Fruit fly (Drosophila melanogaster) whole organism, embryonic: ENCODE data around the gene Act87E.
A peak's percentile ranks its signal among the peaks of the same experiment; 100 is the strongest.

Experiments
- Asciz ChIP-seq: fragments of 200-800 bp; sonication (Bioruptor generic); optimal IDR thresholded peaks from 2 replicates; lab custom pipeline; 2017; ENCODE audit warnings: missing biosample characterization, mild to moderate bottlenecking, missing genetic modification characterization, missing genetic modification reagents
- BEAF-32 ChIP-seq: fragments of 200-800 bp; sonication (Bioruptor generic); optimal IDR thresholded peaks from 3 replicates; lab custom pipeline; 2017; ENCODE audit warnings: missing biosample characterization, missing genetic modification characterization, mild to moderate bottlenecking, moderate library complexity, missing genetic modification reagents
- CG11504 ChIP-seq: fragments of 200-800 bp; sonication (Bioruptor generic); optimal IDR thresholded peaks from 3 replicates; lab custom pipeline; 2019; ENCODE audit warnings: missing biosample characterization, mild to moderate bottlenecking, missing genetic modification characterization, moderate library complexity
- CG11696 ChIP-seq: fragments of 200-800 bp; sonication (Bioruptor generic); IDR thresholded peaks from 2 replicates; pipeline ENCODE4 v1.3.6; 2022; ENCODE audit warnings: missing biosample characterization, missing genetic modification characterization
- CG12071 ChIP-seq: fragments of 200-800 bp; sonication (Bioruptor generic); optimal IDR thresholded peaks from 3 replicates; lab custom pipeline; 2018; ENCODE audit warnings: missing biosample characterization, mild to moderate bottlenecking, missing genetic modification characterization
- CG12299 ChIP-seq: fragments of 200-800 bp; sonication (Bioruptor generic); optimal IDR thresholded peaks from 2 replicates; lab custom pipeline; 2018; ENCODE audit warnings: missing biosample characterization, mild to moderate bottlenecking, missing genetic modification characterization
- CG12659 ChIP-seq: fragments of 200-800 bp; sonication (Bioruptor generic); optimal IDR thresholded peaks from 3 replicates; lab custom pipeline; 2017; ENCODE audit warnings: mild to moderate bottlenecking, missing biosample characterization, missing genetic modification reagents, missing genetic modification characterization
- CG13123 ChIP-seq: fragments of 200-800 bp; sonication (Bioruptor generic); optimal IDR thresholded peaks from 2 replicates; lab custom pipeline; 2016; ENCODE audit warnings: missing biosample characterization, missing genetic modification characterization
- CG13775 ChIP-seq: fragments of 200-800 bp; sonication (Bioruptor generic); optimal IDR thresholded peaks from 3 replicates; lab custom pipeline; 2017; ENCODE audit warnings: missing biosample characterization, mild to moderate bottlenecking, missing genetic modification characterization
- CG14710 ChIP-seq: fragments of 200-800 bp; sonication (Bioruptor generic); optimal IDR thresholded peaks from 3 replicates; lab custom pipeline; 2019; ENCODE audit warnings: missing biosample characterization, mild to moderate bottlenecking, missing genetic modification characterization, moderate library complexity
- CG1647 ChIP-seq: fragments of 200-800 bp; sonication (Bioruptor generic); optimal IDR thresholded peaks from 3 replicates; lab custom pipeline; 2016; ENCODE audit warnings: missing biosample characterization, missing genetic modification characterization
- CG18011 ChIP-seq: fragments of 200-800 bp; sonication (Bioruptor generic); optimal IDR thresholded peaks from 2 replicates; lab custom pipeline; 2017; ENCODE audit warnings: missing biosample characterization, missing genetic modification characterization, mild to moderate bottlenecking, moderate library complexity, missing genotype
- CG42726 ChIP-seq: fragments of 200-800 bp; sonication (Bioruptor generic); IDR thresholded peaks from 2 replicates; pipeline ENCODE4 v1.3.6; 2022; ENCODE audit warnings: missing biosample characterization, missing genetic modification characterization; ENCODE audit not compliant: partially characterized antibody
- CG4328 ChIP-seq: fragments of 200-800 bp; sonication (Bioruptor generic); optimal IDR thresholded peaks from 3 replicates; lab custom pipeline; 2017; ENCODE audit warnings: missing biosample characterization, missing genetic modification reagents, missing genetic modification characterization
- CG6689 ChIP-seq: fragments of 200-800 bp; sonication (Bioruptor generic); IDR thresholded peaks from 2 replicates; pipeline ENCODE4 v1.3.6; 2022; ENCODE audit warnings: missing biosample characterization, missing genetic modification characterization
- CG6791 ChIP-seq: fragments of 200-800 bp; sonication (Bioruptor generic); IDR thresholded peaks from 3 replicates; pipeline ENCODE4 v1.3.6; 2022; ENCODE audit warnings: missing biosample characterization, missing genetic modification characterization; ENCODE audit not compliant: partially characterized antibody
- CG7963 ChIP-seq: fragments of 200-800 bp; sonication (Bioruptor generic); IDR thresholded peaks from 3 replicates; pipeline ENCODE4 v1.3.6; 2022; ENCODE audit warnings: missing biosample characterization, missing genetic modification characterization; ENCODE audit not compliant: partially characterized antibody
- CG9437 ChIP-seq: fragments of 200-800 bp; sonication (Bioruptor generic); optimal IDR thresholded peaks from 2 replicates; lab custom pipeline; 2018; ENCODE audit warnings: missing biosample characterization, mild to moderate bottlenecking, missing genetic modification characterization
- Deaf1 ChIP-seq: fragments of 200-800 bp; optimal IDR thresholded peaks from 3 replicates; lab custom pipeline; 2019; ENCODE audit warnings: missing biosample characterization, mild to moderate bottlenecking, missing genetic modification characterization, moderate library complexity
- Elba2 ChIP-seq: fragments of 200-800 bp; sonication (Bioruptor generic); optimal IDR thresholded peaks from 3 replicates; lab custom pipeline; 2016; ENCODE audit warnings: missing biosample characterization, missing genetic modification characterization
- Ets65A ChIP-seq: fragments of 200-800 bp; sonication (Bioruptor generic); peaks from one replicate; lab custom pipeline; 2016; ENCODE audit warnings: missing biosample characterization, missing genetic modification characterization
- MTF-1 ChIP-seq: fragments of 200-800 bp; sonication (Bioruptor generic); optimal IDR thresholded peaks from 2 replicates; lab custom pipeline; 2018; ENCODE audit warnings: missing biosample characterization, mild to moderate bottlenecking, missing genetic modification characterization, borderline replicate concordance
- Mad ChIP-seq: fragments of 200-800 bp; sonication (Bioruptor generic); optimal IDR thresholded peaks from 2 replicates; lab custom pipeline; 2016; ENCODE audit warnings: missing biosample characterization, missing genetic modification characterization
- Med ChIP-seq: fragments of 200-800 bp; sonication (Bioruptor generic); peaks from one replicate; lab custom pipeline; 2016; ENCODE audit warnings: missing biosample characterization, missing genetic modification characterization, mild to moderate bottlenecking, inconsistent platforms, moderate library complexity
- Ptx1 ChIP-seq: fragments of 200-800 bp; sonication (Bioruptor generic); IDR thresholded peaks from 2 replicates; pipeline ENCODE4 v1.3.6; 2022; ENCODE audit warnings: missing biosample characterization, missing genetic modification characterization
- Spps ChIP-seq: fragments of 200-800 bp; sonication (Bioruptor generic); optimal IDR thresholded peaks from 2 replicates; lab custom pipeline; 2018; ENCODE audit warnings: missing biosample characterization, mild to moderate bottlenecking, missing genetic modification characterization
- YL-1 ChIP-seq: fragments of 200-800 bp; sonication (Bioruptor generic); optimal IDR thresholded peaks from 3 replicates; lab custom pipeline; 2017; ENCODE audit warnings: missing biosample characterization, mild to moderate bottlenecking, missing genetic modification characterization
- abd-A ChIP-seq: fragments of 200-800 bp; sonication (Bioruptor generic); optimal IDR thresholded peaks from 3 replicates; lab custom pipeline; 2019; ENCODE audit warnings: missing biosample characterization, mild to moderate bottlenecking, missing genetic modification characterization, moderate library complexity
- bsh ChIP-seq, 2 experiments: fragments of 200-800 bp; sonication (Bioruptor generic); optimal IDR thresholded peaks; 2 replicates each; lab custom pipeline; 2017 to 2018; ENCODE audit warnings: mild to moderate bottlenecking in 2 of 2, missing biosample characterization in 2 of 2, missing genetic modification characterization in 2 of 2, moderate library complexity in 1 of 2
- ci ChIP-seq: fragments of 200-800 bp; sonication (Bioruptor generic); IDR thresholded peaks from 3 replicates; pipeline ENCODE4 v1.3.6; 2022; ENCODE audit warnings: missing biosample characterization, missing genetic modification characterization
- da ChIP-seq: fragments of 200-800 bp; sonication (Bioruptor generic); optimal IDR thresholded peaks from 2 replicates; lab custom pipeline; 2016; ENCODE audit warnings: missing biosample characterization, missing genetic modification characterization
- dysf ChIP-seq: fragments of 200-800 bp; sonication (Bioruptor generic); IDR thresholded peaks from 3 replicates; pipeline ENCODE4 v1.3.6; 2022; ENCODE audit warnings: missing biosample characterization, missing genetic modification characterization
- eve ChIP-seq, 2 experiments: fragments of >200 bp; optimal IDR thresholded peaks; 2 replicates each; lab custom pipeline; 2017; ENCODE audit warnings: missing biosample characterization in 2 of 2, missing genetic modification characterization in 2 of 2
- exex ChIP-seq: fragments of 200-800 bp; sonication (Bioruptor generic); optimal IDR thresholded peaks from 4 replicates; lab custom pipeline; 2018; ENCODE audit warnings: missing biosample characterization, mild to moderate bottlenecking, missing genetic modification characterization, moderate library complexity
- fd102C ChIP-seq: fragments of 200-800 bp; sonication (Bioruptor generic); optimal IDR thresholded peaks from 2 replicates; lab custom pipeline; 2018; ENCODE audit warnings: missing biosample characterization, mild to moderate bottlenecking, missing genetic modification characterization, moderate library complexity
- gsb-n ChIP-seq: fragments of 200-800 bp; sonication (Bioruptor generic); optimal IDR thresholded peaks from 3 replicates; lab custom pipeline; 2018; ENCODE audit warnings: missing biosample characterization, mild to moderate bottlenecking, missing genetic modification characterization
- hbn ChIP-seq: fragments of 200-800 bp; sonication (Bioruptor generic); IDR thresholded peaks from 2 replicates; pipeline ENCODE4 v1.3.6; 2022; ENCODE audit warnings: missing biosample characterization, missing genetic modification characterization; ENCODE audit not compliant: partially characterized antibody
- ken ChIP-seq: fragments of 200-800 bp; sonication (Bioruptor generic); IDR thresholded peaks from 3 replicates; pipeline ENCODE4 v1.3.6; 2022; ENCODE audit warnings: missing biosample characterization, missing genetic modification characterization
- nerfin-1 ChIP-seq: fragments of 200-800 bp; sonication (Bioruptor generic); optimal IDR thresholded peaks from 3 replicates; lab custom pipeline; 2019; ENCODE audit warnings: missing biosample characterization, mild to moderate bottlenecking, missing genetic modification characterization, moderate library complexity
- phol ChIP-seq: fragments of 200-800 bp; sonication (Bioruptor generic); optimal IDR thresholded peaks from 3 replicates; lab custom pipeline; 2018; ENCODE audit warnings: missing biosample characterization, mild to moderate bottlenecking, missing genetic modification characterization, moderate library complexity
- pnt ChIP-seq: fragments of 200-800 bp; sonication (Bioruptor generic); optimal IDR thresholded peaks from 3 replicates; lab custom pipeline; 2016; ENCODE audit warnings: missing biosample characterization, missing genetic modification characterization
- prd ChIP-seq, 3 experiments: fragments of >200 bp in 2 of 3; fragments of 200-800 bp in 1 of 3; sonication (Bioruptor generic) in 1 of 3; optimal IDR thresholded peaks in 2 of 3; IDR thresholded peaks in 1 of 3; 2 replicates in 2 of 3; 3 replicates in 1 of 3; pipeline versions ENCODE4 v1.3.6 to Lab custom; 2017 to 2022; ENCODE audit warnings: missing biosample characterization in 1 of 3, missing genetic modification characterization in 1 of 3
- psq ChIP-seq: fragments of 200-800 bp; sonication (Bioruptor generic); optimal IDR thresholded peaks from 2 replicates; lab custom pipeline; 2017; ENCODE audit warnings: missing biosample characterization, missing genetic modification characterization
- ranshi ChIP-seq: fragments of 200-800 bp; sonication (Bioruptor generic); IDR thresholded peaks from 2 replicates; pipeline ENCODE4 v1.3.6; 2022; ENCODE audit warnings: missing biosample characterization, missing genetic modification characterization
- row ChIP-seq: fragments of 200-800 bp; sonication (Bioruptor generic); IDR thresholded peaks from 3 replicates; pipeline ENCODE4 v1.3.6; 2022; ENCODE audit warnings: missing biosample characterization, missing genetic modification characterization
- sna ChIP-seq: fragments of 200-800 bp; sonication (Bioruptor generic); IDR thresholded peaks from 2 replicates; pipeline ENCODE4 v1.3.6; 2022; ENCODE audit warnings: missing biosample characterization, missing genetic modification characterization; ENCODE audit not compliant: partially characterized antibody
- tin ChIP-seq: fragments of 200-800 bp; sonication (Bioruptor generic); optimal IDR thresholded peaks from 3 replicates; lab custom pipeline; 2016; ENCODE audit warnings: missing biosample characterization, missing genetic modification characterization
- twi ChIP-seq: fragments of 200-800 bp; optimal IDR thresholded peaks from 2 replicates; lab custom pipeline; 2019; ENCODE audit warnings: missing biosample characterization, mild to moderate bottlenecking, missing genetic modification characterization, moderate library complexity
- unc-4 ChIP-seq: fragments of 200-800 bp; sonication (Bioruptor generic); IDR thresholded peaks from 2 replicates; pipeline ENCODE4 v1.3.6; 2022; ENCODE audit warnings: missing biosample characterization, missing genetic modification characterization; ENCODE audit not compliant: partially characterized antibody

Act87E gene

DNA sequence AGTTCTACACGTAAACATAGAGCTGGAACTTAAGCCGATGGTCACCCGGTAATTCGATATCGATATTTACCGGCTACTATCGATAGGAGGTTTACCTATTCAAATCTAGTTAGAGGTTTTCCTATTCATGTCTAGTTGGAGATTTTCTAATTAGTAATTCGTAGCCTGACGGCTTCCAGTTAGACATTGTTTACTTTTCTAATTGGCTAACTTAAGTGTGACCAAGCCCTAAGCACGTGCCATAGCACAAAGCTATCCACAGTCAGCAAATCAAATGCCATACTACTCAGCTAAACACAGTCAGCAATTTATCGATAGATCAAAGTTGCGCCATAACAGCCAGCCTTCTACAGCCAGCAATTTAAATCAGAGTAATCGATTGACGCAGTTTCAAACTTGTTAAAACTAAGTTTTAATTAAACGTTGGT is 22.7 kb upstream of the Act87E start, which contains the start of gene Dpm3 (continued):
- TF ChIP-seq ranshi = no peak
- peak; percentile 60 for TF ChIP-seq row (GFP tag; lab: Robert Waterston, UW)
- peak; percentile 98 for TF ChIP-seq CG9437
- peak; percentile 88 for TF ChIP-seq CG6791 (GFP tag; lab: Robert Waterston, UW)
- TF ChIP-seq bsh (GFP tag; optimal IDR thresholded peaks at IDR 0.05; lab: Kevin White, UChicago) = peak in 1 of 2 experiments; percentile 15
- TF ChIP-seq dysf (GFP tag; lab: Robert Waterston, UW) = no peak
- TF ChIP-seq Ets65A (GFP tag; lab: Kevin White, UChicago) = peak; percentile 98
- peak; percentile 95 for TF ChIP-seq sna (GFP tag; lab: Robert Waterston, UW)
- TF ChIP-seq CG6689 (GFP tag; lab: Robert Waterston, UW) = no peak
- TF ChIP-seq CG1647 = no peak
- peak; percentile 100 for TF ChIP-seq CG18011 (GFP tag; lab: Kevin White, UChicago)
- peak; percentile 63 for TF ChIP-seq CG11504
- peak; percentile 15 for TF ChIP-seq exex (tag; lab: Kevin White, UChicago)
- TF ChIP-seq Mad (GFP tag; lab: Kevin White, UChicago) = peak; percentile 70
- peak; percentile 90 for TF ChIP-seq unc-4 (GFP tag; lab: Robert Waterston, UW)
- TF ChIP-seq ci (GFP tag; lab: Robert Waterston, UW) = peak; percentile 51; the same call in 2 of the 3 replicates
- peak; percentile 27 for TF ChIP-seq tin
- peak; percentile 74 for TF ChIP-seq abd-A (tag; lab: Kevin White, UChicago)
- TF ChIP-seq CG11696 (GFP tag; lab: Robert Waterston, UW) = no peak
- TF ChIP-seq Elba2 (GFP tag; lab: Kevin White, UChicago) = peak; percentile 100
- peak; percentile 6 for TF ChIP-seq YL-1
- no peak for TF ChIP-seq prd (optimal IDR thresholded peaks at IDR 0.05; lab: Kevin White, UChicago)
- peak; percentile 43; the same call in 2 of the 3 replicates for TF ChIP-seq prd (GFP tag; IDR thresholded peaks at IDR 0.05; lab: Robert Waterston, UW)
- TF ChIP-seq CG12659 (GFP tag; lab: Kevin White, UChicago) = peak; percentile 85
- TF ChIP-seq CG13775 (GFP tag; lab: Kevin White, UChicago) = peak; percentile 30
- TF ChIP-seq CG7963 (GFP tag; lab: Robert Waterston, UW) = peak; percentile 73; the same call in 2 of the 3 replicates
- peak; percentile 72 for TF ChIP-seq CG14710 (tag; lab: Kevin White, UChicago)
- TF ChIP-seq CG42726 (GFP tag; lab: Robert Waterston, UW) = peak; percentile 84
- no peak for TF ChIP-seq twi (tag; lab: Kevin White, UChicago)
- TF ChIP-seq phol (tag; lab: Kevin White, UChicago) = peak; percentile 70
- peak; percentile 94 for TF ChIP-seq hbn
- TF ChIP-seq CG12299 (tag; lab: Kevin White, UChicago) = peak; percentile 5
- TF ChIP-seq gsb-n = peak; percentile 54
- no peak for TF ChIP-seq CG4328 (GFP tag; lab: Kevin White, UChicago)
- TF ChIP-seq Asciz (GFP tag; lab: Kevin White, UChicago) = no peak
- peak; percentile 51; the same call in 1 of the 3 replicates for TF ChIP-seq ken
- TF ChIP-seq Med (GFP tag; lab: Kevin White, UChicago) = peak; percentile 77
- TF ChIP-seq Spps = peak; percentile 7
- TF ChIP-seq CG12071 = no peak
- no peak for TF ChIP-seq eve (GFP tag; optimal IDR thresholded peaks at IDR 0.05; lab: Kevin White, UChicago)
- TF ChIP-seq MTF-1 = no peak
- TF ChIP-seq nerfin-1 (tag; lab: Kevin White, UChicago) = peak; percentile 20
- peak; percentile 38 for TF ChIP-seq CG13123
- TF ChIP-seq fd102C (GFP tag; lab: Kevin White, UChicago) = no peak
- TF ChIP-seq psq = no peak
- TF ChIP-seq Deaf1 (tag; lab: Kevin White, UChicago) = no peak
- no peak for TF ChIP-seq Ptx1
- TF ChIP-seq da (GFP tag; lab: Kevin White, UChicago) = no peak
- TF ChIP-seq pnt = peak; percentile 28
- peak; percentile 93 for TF ChIP-seq BEAF-32 (GFP tag; lab: Kevin White, UChicago)
